Worm (Caenorhabditis elegans): ENCODE data around the gene R05H10.7.

Gene R05H10.7

DNA sequence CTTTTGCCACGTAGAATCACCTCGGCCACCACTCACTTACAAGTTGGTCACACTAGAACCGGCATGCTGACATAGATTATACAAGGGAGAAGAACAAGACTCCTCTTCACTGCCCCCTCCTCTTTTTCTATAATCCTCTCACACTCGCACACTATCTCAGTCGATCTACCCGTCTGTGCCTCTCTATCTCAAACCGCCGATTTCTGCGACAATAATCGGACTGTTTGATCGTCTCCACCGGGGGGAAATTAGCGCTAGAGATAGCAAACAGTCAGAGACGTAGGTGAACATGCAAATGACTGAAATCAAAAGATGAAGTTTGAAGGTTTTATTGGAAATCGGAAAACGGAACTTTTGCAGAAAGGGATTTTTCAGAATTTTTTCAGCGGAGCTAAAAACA, 32.9 kb upstream of the R05H10.7 start:
- TF ChIP-seq nhr-6 (tag; optimal IDR thresholded peaks at IDR 0.05) (peak; percentile 63), sem-4 (tag; optimal IDR thresholded peaks at IDR 0.05) (peak; percentile 61), ZK546.5 (tag; optimal IDR thresholded peaks at IDR 0.05) (no peak), fos-1 (tag; optimal IDR thresholded peaks at IDR 0.05) (peak; percentile 75), sma-9 (GFP tag; optimal IDR thresholded peaks at IDR 0.05) (peak; percentile 86), sma-9 (tag; optimal IDR thresholded peaks at IDR 0.05) (no peak), elt-1 (tag; optimal IDR thresholded peaks at IDR 0.05) (peak; percentile 14), peb-1 (tag; optimal IDR thresholded peaks at IDR 0.05) (no peak), nhr-12 (tag; optimal IDR thresholded peaks at IDR 0.05) (no peak), nhr-21 (tag; optimal IDR thresholded peaks at IDR 0.05) (peak; percentile 70), F13H6.1 (tag; optimal IDR thresholded peaks at IDR 0.05) (peak; percentile 86), ama-1 (optimal IDR thresholded peaks at IDR 0.05) (no peak), ztf-11 (tag; optimal IDR thresholded peaks at IDR 0.05) (no peak), gmeb-1 (tag; optimal IDR thresholded peaks at IDR 0.05) (peak; percentile 76), ceh-82 (tag; optimal IDR thresholded peaks at IDR 0.05) (no peak), unc-55 (GFP tag; optimal IDR thresholded peaks at IDR 0.05) (no peak), ztf-4 (tag; optimal IDR thresholded peaks at IDR 0.05) (peak; percentile 38), C34F6.9 (tag; optimal IDR thresholded peaks at IDR 0.05) (peak; percentile 40), skn-1 (tag; optimal IDR thresholded peaks at IDR 0.05) (no peak), dmd-4 (tag; optimal IDR thresholded peaks at IDR 0.05) (no peak), unc-39 (tag; optimal IDR thresholded peaks at IDR 0.05) (no peak), unc-62 (GFP tag; optimal IDR thresholded peaks at IDR 0.05) (no peak), lin-13 (GFP tag; optimal IDR thresholded peaks at IDR 0.05) (peak; percentile 42), snpc-4 (tag; optimal IDR thresholded peaks at IDR 0.05) (peak; percentile 0), mdl-1 (tag; optimal IDR thresholded peaks at IDR 0.05) (peak in 1 of 2 experiments; percentile 15), alr-1 (tag; optimal IDR thresholded peaks at IDR 0.05) (no peak), lin-39 (tag; optimal IDR thresholded peaks at IDR 0.05) (no peak), sma-3 (GFP tag; optimal IDR thresholded peaks at IDR 0.05) (peak; percentile 71), elt-3 (tag; optimal IDR thresholded peaks at IDR 0.05) (no peak), nhr-77 (tag; optimal IDR thresholded peaks at IDR 0.05) (peak; percentile 51), Y55F3AM.14 (GFP tag; optimal IDR thresholded peaks at IDR 0.05) (no peak), blmp-1 (tag; optimal IDR thresholded peaks at IDR 0.05; ENCODE audit: insufficient read depth) (peak; percentile 56), lsy-2 (tag; optimal IDR thresholded peaks at IDR 0.05) (peak; percentile 19 to 63), aly-2 (tag; optimal IDR thresholded peaks at IDR 0.05) (no peak), R02D3.7 (tag; optimal IDR thresholded peaks at IDR 0.05) (no peak), nhr-237 (tag; optimal IDR thresholded peaks at IDR 0.05) (no peak), lin-11 (tag; optimal IDR thresholded peaks at IDR 0.05) (no peak), nhr-23 (tag; optimal IDR thresholded peaks at IDR 0.05) (no peak), mab-5 (tag; optimal IDR thresholded peaks at IDR 0.05) (no peak), zag-1 (tag; optimal IDR thresholded peaks at IDR 0.05) (no peak), ztf-1 (GFP tag; conservative IDR thresholded peaks at IDR 0.05) (no peak), nhr-25 (tag; optimal IDR thresholded peaks at IDR 0.05) (peak; percentile 89), nhr-11 (tag; optimal IDR thresholded peaks at IDR 0.05) (no peak), mbf-1 (tag; optimal IDR thresholded peaks at IDR 0.05) (no peak), ceh-16 (tag; optimal IDR thresholded peaks at IDR 0.05) (peak; percentile 68), nhr-129 (tag; optimal IDR thresholded peaks at IDR 0.05) (peak; percentile 76), egl-27 (tag; optimal IDR thresholded peaks at IDR 0.05) (peak; percentile 39), crh-2 (tag; optimal IDR thresholded peaks at IDR 0.05) (peak; percentile 90), nhr-10 (tag; optimal IDR thresholded peaks at IDR 0.05) (no peak)

Data from whole organism, L2 larva.